Worm (Caenorhabditis elegans) whole organism, L1 larva: ENCODE measurements around the gene ttr-30.

Source experiments
- aly-2 ChIP-seq: fragments of 150-350 bp; optimal IDR thresholded peaks from 2 replicates; lab custom pipeline; 2014; ENCODE audit warnings: missing biosample characterization, missing genetic modification characterization
- dpl-1 ChIP-seq, 3 experiments: fragments of 150-350 bp in 2 of 3; sonication (generic microtip) in 1 of 3; optimal IDR thresholded peaks; 2 replicates each; lab custom pipeline; 2014 to 2017; ENCODE audit warnings: missing biosample characterization in 3 of 3, missing genetic modification characterization in 3 of 3, missing genetic modification reagents in 3 of 3
- fkh-4 ChIP-seq: sonication (generic microtip); optimal IDR thresholded peaks from 2 replicates; lab custom pipeline; 2016; ENCODE audit warnings: missing compliant biosample characterization, missing genetic modification characterization, borderline replicate concordance
- fos-1 ChIP-seq: fragments of 150-350 bp; optimal IDR thresholded peaks from 2 replicates; lab custom pipeline; 2014; ENCODE audit warnings: missing biosample characterization, missing genetic modification characterization
- grh-1 ChIP-seq: fragments of 200-800 bp; sonication (Bioruptor generic); IDR thresholded peaks from 2 replicates; pipeline ENCODE4 v1.3.6; 2022; ENCODE audit warnings: missing genetic modification reagents, missing genetic modification characterization, missing compliant biosample characterization
- xbp-1 ChIP-seq: sonication (generic microtip); optimal IDR thresholded peaks from 2 replicates; lab custom pipeline; 2016; ENCODE audit warnings: missing genetic modification characterization, missing compliant biosample characterization
- ztf-11 ChIP-seq, 2 experiments: sonication (generic microtip); optimal IDR thresholded peaks; 2 replicates each; lab custom pipeline; 2016 to 2017; ENCODE audit warnings: missing genetic modification characterization in 2 of 2, missing biosample characterization in 1 of 2, missing compliant biosample characterization in 1 of 2

DNA sequence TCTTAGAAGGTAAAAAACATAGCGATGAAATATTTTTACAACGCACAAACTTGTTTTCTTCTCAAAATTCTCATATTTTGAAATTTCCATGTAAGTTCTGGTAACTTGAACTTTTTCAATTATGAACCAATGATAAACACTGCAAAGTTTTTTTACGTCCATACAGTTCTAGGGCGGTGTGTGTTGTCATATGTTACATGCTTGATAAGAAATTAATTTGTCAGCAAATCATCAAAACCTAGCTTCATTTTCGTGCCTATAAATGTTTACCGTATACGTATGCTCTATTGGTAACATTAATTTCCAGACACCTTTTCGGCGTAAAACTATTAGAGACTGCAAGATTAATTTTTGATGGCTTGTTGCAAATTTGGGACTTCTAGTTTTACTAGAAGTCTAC is 12.5 kb downstream of the ttr-30 start:
- TF ChIP-seq fkh-4 (tag; lab: Kevin White, UChicago) (no peak), ztf-11 (tag; optimal IDR thresholded peaks at IDR 0.05; lab: Kevin White, UChicago) (no peak), dpl-1 (GFP tag; optimal IDR thresholded peaks at IDR 0.05; lab: Kevin White, UChicago) (no peak), fos-1 (tag; lab: Kevin White, UChicago) (no peak), xbp-1 (tag; lab: Kevin White, UChicago) (no peak), aly-2 (tag; lab: Kevin White, UChicago) (no peak), grh-1 (GFP tag; lab: Robert Waterston, UW) (no peak)
